Worm (Caenorhabditis elegans) whole organism, L4 larva: Measurements from ENCODE around the gene R05D3.8.
A peak's percentile ranks its signal among the peaks of the same experiment; 100 is the strongest.

Experiments used
- D1046.2 ChIP-seq: fragments of 200-800 bp; sonication (Bioruptor generic); IDR thresholded peaks from 2 replicates; pipeline ENCODE4 v1.3.6; 2022; ENCODE audit warnings: missing genetic modification characterization, missing compliant biosample characterization
- F26F4.8 ChIP-seq: fragments of 200-800 bp; sonication (Bioruptor generic); conservative IDR thresholded peaks from 2 replicates; pipeline ENCODE4 v1.3.6; 2022; ENCODE audit warnings: missing genetic modification characterization, missing compliant biosample characterization
- F44E2.7 ChIP-seq: fragments of 200-800 bp; sonication (Bioruptor generic); IDR thresholded peaks from 2 replicates; pipeline ENCODE4 v2.1.2; 2022; ENCODE audit warnings: missing genetic modification characterization, missing compliant biosample characterization
- T20F7.1 ChIP-seq: fragments of 200-800 bp; sonication (Bioruptor generic); optimal IDR thresholded peaks from 2 replicates; lab custom pipeline; 2018; ENCODE audit warnings: mild to moderate bottlenecking, missing genetic modification characterization, missing compliant biosample characterization
- T26A8.4 ChIP-seq: fragments of 200-800 bp; sonication (Bioruptor generic); IDR thresholded peaks from 2 replicates; pipeline ENCODE4 v1.3.6; 2022; ENCODE audit warnings: missing genetic modification characterization, missing compliant biosample characterization
- Y105C5A.15 ChIP-seq: fragments of 200-800 bp; sonication (Bioruptor generic); IDR thresholded peaks from 2 replicates; pipeline ENCODE4 v1.3.6; 2022; ENCODE audit warnings: missing genetic modification characterization, missing compliant biosample characterization
- Y48G9A.11 ChIP-seq: fragments of 200-800 bp; sonication (Bioruptor generic); IDR thresholded peaks from 2 replicates; pipeline ENCODE4 v1.3.6; 2022; ENCODE audit warnings: missing genetic modification reagents, missing genetic modification characterization, missing compliant biosample characterization
- aha-1 ChIP-seq: fragments of 150-350 bp; peaks from one replicate; lab custom pipeline; 2014; ENCODE audit warnings: missing biosample characterization, missing genetic modification characterization
- aly-2 ChIP-seq: sonication (generic microtip); optimal IDR thresholded peaks from 2 replicates; lab custom pipeline; 2018; ENCODE audit warnings: missing biosample characterization, missing genetic modification characterization
- ama-1 ChIP-seq: fragments of 150-350 bp; optimal IDR thresholded peaks from 2 replicates; lab custom pipeline; 2014; ENCODE audit warnings: inconsistent platforms, mixed read lengths
- arid-1 ChIP-seq: fragments of 200-800 bp; sonication (Bioruptor generic); conservative IDR thresholded peaks from 2 replicates; pipeline ENCODE4 v1.3.6; 2022; ENCODE audit warnings: missing genetic modification reagents, missing genetic modification characterization, missing compliant biosample characterization
- attf-4 ChIP-seq: sonication (generic microtip); optimal IDR thresholded peaks from 3 replicates; lab custom pipeline; 2017; ENCODE audit warnings: missing biosample characterization, missing genetic modification characterization
- ceh-32 ChIP-seq: sonication (generic microtip); optimal IDR thresholded peaks from 2 replicates; lab custom pipeline; 2016; ENCODE audit warnings: mild to moderate bottlenecking, missing genetic modification characterization, missing compliant biosample characterization; ENCODE audit not compliant: poor library complexity
- ceh-44 ChIP-seq: fragments of 200-800 bp; sonication (Bioruptor generic); IDR thresholded peaks from 2 replicates; pipeline ENCODE4 v1.3.6; 2022; ENCODE audit warnings: missing genetic modification reagents, missing genetic modification characterization, missing compliant biosample characterization
- ceh-62 ChIP-seq: sonication (generic microtip); optimal IDR thresholded peaks from 2 replicates; lab custom pipeline; 2017; ENCODE audit warnings: missing biosample characterization, missing genetic modification characterization
- cey-2 ChIP-seq: sonication (generic microtip); optimal IDR thresholded peaks from 3 replicates; lab custom pipeline; 2017; ENCODE audit warnings: missing genetic modification characterization, mild to moderate bottlenecking, missing compliant biosample characterization, antibody characterized with exemption, borderline replicate concordance; ENCODE audit not compliant: insufficient read depth
- daf-12 ChIP-seq: fragments of 150-350 bp; optimal IDR thresholded peaks from 2 replicates; lab custom pipeline; 2014; ENCODE audit warnings: missing biosample characterization, missing genetic modification reagents, missing genetic modification characterization
- daf-16 ChIP-seq, 3 experiments: sonication (generic microtip); optimal IDR thresholded peaks; 2 replicates each; lab custom pipeline; 2016 to 2017; ENCODE audit warnings: missing genetic modification characterization in 3 of 3, missing genetic modification reagents in 3 of 3, mild to moderate bottlenecking in 2 of 3, missing compliant biosample characterization in 2 of 3, missing biosample characterization in 1 of 3, moderate library complexity in 1 of 3
- daf-8 ChIP-seq: fragments of 200-800 bp; sonication (Bioruptor generic); IDR thresholded peaks from 2 replicates; pipeline ENCODE4 v1.3.6; 2022; ENCODE audit warnings: missing genetic modification characterization, missing compliant biosample characterization
- dmd-9 ChIP-seq: fragments of 200-800 bp; sonication (Bioruptor generic); IDR thresholded peaks from 2 replicates; pipeline ENCODE4 v1.3.6; 2022; ENCODE audit warnings: missing genetic modification reagents, missing genetic modification characterization, missing compliant biosample characterization
- duxl-1 ChIP-seq: sonication (generic microtip); optimal IDR thresholded peaks from 2 replicates; lab custom pipeline; 2016; ENCODE audit warnings: mild to moderate bottlenecking, missing genetic modification characterization, moderate library complexity, missing compliant biosample characterization; ENCODE audit not compliant: poor library complexity
- dve-1 ChIP-seq: sonication (generic microtip); optimal IDR thresholded peaks from 2 replicates; lab custom pipeline; 2017; ENCODE audit warnings: antibody characterized with exemption, mild to moderate bottlenecking, missing genetic modification characterization, missing compliant biosample characterization; ENCODE audit not compliant: insufficient read depth
- fos-1 ChIP-seq: fragments of 150-350 bp; optimal IDR thresholded peaks from 2 replicates; lab custom pipeline; 2014; ENCODE audit warnings: missing biosample characterization, missing genetic modification characterization
- hlh-30 ChIP-seq: sonication (generic microtip); optimal IDR thresholded peaks from 2 replicates; lab custom pipeline; 2017; ENCODE audit warnings: antibody characterized with exemption, mild to moderate bottlenecking, missing genetic modification characterization, missing compliant biosample characterization; ENCODE audit not compliant: insufficient read depth
- lim-7 ChIP-seq: fragments of 200-800 bp; sonication (Bioruptor generic); IDR thresholded peaks from 2 replicates; pipeline ENCODE4 v1.3.6; 2022; ENCODE audit warnings: missing genetic modification characterization, missing compliant biosample characterization
- lin-13 ChIP-seq: fragments of 150-350 bp; optimal IDR thresholded peaks from 2 replicates; lab custom pipeline; 2014; ENCODE audit warnings: missing biosample characterization, missing genetic modification reagents, missing genetic modification characterization
- lin-29 ChIP-seq: fragments of 200-800 bp; sonication (Bioruptor generic); IDR thresholded peaks from 2 replicates; pipeline ENCODE4 v1.3.6; 2022; ENCODE audit warnings: missing genetic modification reagents, missing genetic modification characterization, missing compliant biosample characterization
- lin-39 ChIP-seq: fragments of 150-350 bp; optimal IDR thresholded peaks from 2 replicates; lab custom pipeline; 2014; ENCODE audit warnings: missing biosample characterization, missing genetic modification reagents, missing genetic modification characterization
- lsy-2 ChIP-seq, 2 experiments: fragments of 150-350 bp in 1 of 2; sonication (generic microtip) in 1 of 2; optimal IDR thresholded peaks; 2 replicates each; lab custom pipeline; 2014 to 2017; ENCODE audit warnings: missing biosample characterization in 2 of 2, missing genetic modification characterization in 2 of 2
- mdt-29 ChIP-seq: fragments of 200-800 bp; sonication (Bioruptor generic); IDR thresholded peaks from 2 replicates; pipeline ENCODE4 v1.3.6; 2022; ENCODE audit warnings: missing genetic modification reagents, missing genetic modification characterization, missing compliant biosample characterization
- mes-2 ChIP-seq: sonication (generic microtip); optimal IDR thresholded peaks from 2 replicates; lab custom pipeline; 2016; ENCODE audit warnings: missing genotype, mild to moderate bottlenecking, missing genetic modification characterization, missing compliant biosample characterization; ENCODE audit not compliant: poor library complexity, severe bottlenecking
- mxl-2 ChIP-seq: fragments of 200-800 bp; sonication (Bioruptor generic); conservative IDR thresholded peaks from 2 replicates; pipeline ENCODE4 v1.3.6; 2022; ENCODE audit warnings: missing genetic modification reagents, missing genetic modification characterization, missing compliant biosample characterization
- mxl-3 ChIP-seq: fragments of 200-800 bp; sonication (Bioruptor generic); optimal IDR thresholded peaks from 2 replicates; lab custom pipeline; 2018; ENCODE audit warnings: mild to moderate bottlenecking, missing genetic modification characterization, missing compliant biosample characterization
- nhr-10 ChIP-seq: fragments of 150-350 bp; optimal IDR thresholded peaks from 2 replicates; lab custom pipeline; 2014; ENCODE audit warnings: missing biosample characterization, missing genetic modification characterization
- nhr-11 ChIP-seq: fragments of 150-350 bp; optimal IDR thresholded peaks from 2 replicates; lab custom pipeline; 2014; ENCODE audit warnings: missing biosample characterization, missing genetic modification characterization
- nhr-111 ChIP-seq: fragments of 200-800 bp; sonication (Bioruptor generic); optimal IDR thresholded peaks from 2 replicates; lab custom pipeline; 2018; ENCODE audit warnings: mild to moderate bottlenecking, missing genetic modification characterization, missing compliant biosample characterization
- nhr-28 ChIP-seq: fragments of 150-350 bp; optimal IDR thresholded peaks from 2 replicates; lab custom pipeline; 2014; ENCODE audit warnings: missing biosample characterization, missing genetic modification characterization
- nhr-6 ChIP-seq: fragments of 150-350 bp; optimal IDR thresholded peaks from 2 replicates; lab custom pipeline; 2014; ENCODE audit warnings: missing biosample characterization, missing genetic modification characterization
- nhr-76 ChIP-seq: fragments of 150-350 bp; optimal IDR thresholded peaks from 2 replicates; lab custom pipeline; 2014; ENCODE audit warnings: missing biosample characterization, missing genetic modification characterization
- pha-4 ChIP-seq, 2 experiments: fragments of 150-350 bp in 1 of 2; fragments of 200-800 bp in 1 of 2; sonication (Bioruptor generic) in 1 of 2; IDR thresholded peaks in 1 of 2; optimal IDR thresholded peaks in 1 of 2; 2 replicates each; pipeline versions ENCODE4 v1.3.6 to Lab custom; 2014 to 2022; ENCODE audit warnings: missing genetic modification characterization in 2 of 2, missing genetic modification reagents in 2 of 2, missing biosample characterization in 1 of 2, missing compliant biosample characterization in 1 of 2
- pqm-1 ChIP-seq: sonication (generic microtip); optimal IDR thresholded peaks from 2 replicates; lab custom pipeline; 2017; ENCODE audit warnings: missing biosample characterization, missing genetic modification characterization
- rbr-2 ChIP-seq: sonication (generic microtip); optimal IDR thresholded peaks from 2 replicates; lab custom pipeline; 2016; ENCODE audit warnings: missing genotype, missing genetic modification characterization, missing compliant biosample characterization
- sdz-12 ChIP-seq: fragments of 200-800 bp; sonication (Bioruptor generic); optimal IDR thresholded peaks from 2 replicates; lab custom pipeline; 2018; ENCODE audit warnings: mild to moderate bottlenecking, missing genetic modification characterization, missing compliant biosample characterization
- snpc-4 ChIP-seq: fragments of 150-350 bp; optimal IDR thresholded peaks from 2 replicates; lab custom pipeline; 2014; ENCODE audit warnings: missing biosample characterization, missing genetic modification characterization
- spr-1 ChIP-seq: sonication (generic microtip); optimal IDR thresholded peaks from 2 replicates; lab custom pipeline; 2016; ENCODE audit warnings: mild to moderate bottlenecking, missing genetic modification characterization, missing compliant biosample characterization
- unc-130 ChIP-seq: sonication (generic microtip); optimal IDR thresholded peaks from 2 replicates; lab custom pipeline; 2016; ENCODE audit warnings: missing genetic modification reagents, missing genetic modification characterization, missing compliant biosample characterization
- unc-62 ChIP-seq, 3 experiments: fragments of 150-350 bp in 1 of 3; sonication (generic microtip); optimal IDR thresholded peaks in 2 of 3; peaks in 1 of 3; 1 replicate in 1 of 3; 2 replicates in 2 of 3; lab custom pipeline; 2014 to 2017; ENCODE audit warnings: missing biosample characterization in 3 of 3, missing genetic modification characterization in 3 of 3, missing genetic modification reagents in 3 of 3, missing genotype in 1 of 3
- vab-7 ChIP-seq: fragments of 200-800 bp; sonication (Bioruptor generic); IDR thresholded peaks from 2 replicates; pipeline ENCODE4 v1.3.6; 2022; ENCODE audit warnings: missing genetic modification reagents, missing genetic modification characterization, missing compliant biosample characterization
- zag-1 ChIP-seq: fragments of 150-350 bp; optimal IDR thresholded peaks from 2 replicates; lab custom pipeline; 2014; ENCODE audit warnings: missing biosample characterization, missing genetic modification characterization
- zfp-2 ChIP-seq: sonication (generic microtip); optimal IDR thresholded peaks from 2 replicates; lab custom pipeline; 2016; ENCODE audit warnings: mild to moderate bottlenecking, missing genetic modification characterization, missing compliant biosample characterization
- ztf-7 ChIP-seq: fragments of 150-350 bp; optimal IDR thresholded peaks from 2 replicates; lab custom pipeline; 2014; ENCODE audit warnings: missing biosample characterization, missing genetic modification characterization

Gene R05D3.8

ce11 chrIII:8370846-8371257 lies 12.7 kb upstream of the R05D3.8 start (continued):
- TF ChIP-seq zfp-2 (tag; lab: Kevin White, UChicago) (no peak), fos-1 (tag; lab: Kevin White, UChicago) (no peak), daf-16 (GFP tag; optimal IDR thresholded peaks at IDR 0.05; lab: Kevin White, UChicago) (no peak), daf-16 (tag; optimal IDR thresholded peaks at IDR 0.05; lab: Kevin White, UChicago) (peak; percentile 80), lin-29 (GFP tag; lab: Robert Waterston, UW) (no peak), F26F4.8 (GFP tag; lab: Robert Waterston, UW) (no peak), lin-39 (no peak), mdt-29 (GFP tag; lab: Robert Waterston, UW) (no peak), spr-1 (no peak), nhr-10 (tag; lab: Kevin White, UChicago) (no peak), unc-62 (GFP tag; optimal IDR thresholded peaks at IDR 0.05 in 1 of 2; lab: Kevin White, UChicago) (no peak), unc-62 (tag; optimal IDR thresholded peaks at IDR 0.05; lab: Kevin White, UChicago) (no peak), daf-12 (tag; lab: Kevin White, UChicago) (no peak), aly-2 (no peak), sdz-12 (GFP tag; lab: Kevin White, UChicago) (no peak), pqm-1 (tag; lab: Kevin White, UChicago) (peak; percentile 14), aha-1 (tag; lab: Kevin White, UChicago) (no peak), attf-4 (tag; lab: Kevin White, UChicago) (no peak), arid-1 (GFP tag; lab: Robert Waterston, UW) (no peak), vab-7 (GFP tag; lab: Robert Waterston, UW) (no peak), Y105C5A.15 (GFP tag; lab: Robert Waterston, UW) (no peak), dve-1 (peak; percentile 72), nhr-28 (tag; lab: Kevin White, UChicago) (peak; percentile 53), Y48G9A.11 (GFP tag; lab: Robert Waterston, UW) (no peak), lin-13 (GFP tag; lab: Kevin White, UChicago) (no peak), nhr-111 (GFP tag; lab: Kevin White, UChicago) (no peak), nhr-11 (no peak), unc-130 (GFP tag; lab: Kevin White, UChicago) (no peak), pha-4 (GFP tag; IDR thresholded peaks at IDR 0.05; lab: Robert Waterston, UW) (no peak; the same call in 1 of the 2 replicates), pha-4 (tag; optimal IDR thresholded peaks at IDR 0.05; lab: Kevin White, UChicago) (no peak), lim-7 (GFP tag; lab: Robert Waterston, UW) (no peak), ceh-62 (tag; lab: Kevin White, UChicago) (no peak), T26A8.4 (GFP tag; lab: Robert Waterston, UW) (no peak), nhr-6 (peak; percentile 44), mxl-3 (GFP tag; lab: Kevin White, UChicago) (no peak), ztf-7 (tag; lab: Kevin White, UChicago) (no peak), T20F7.1 (GFP tag; lab: Kevin White, UChicago) (no peak), snpc-4 (tag; lab: Kevin White, UChicago) (no peak), cey-2 (tag; lab: Kevin White, UChicago) (no peak), mes-2 (tag; lab: Kevin White, UChicago) (peak; percentile 20), zag-1 (tag; lab: Kevin White, UChicago) (no peak), hlh-30 (tag; lab: Kevin White, UChicago) (peak; percentile 80), duxl-1 (tag; lab: Kevin White, UChicago) (no peak), ceh-32 (no peak), rbr-2 (tag; lab: Kevin White, UChicago) (no peak), lsy-2 (tag; optimal IDR thresholded peaks at IDR 0.05; lab: Kevin White, UChicago) (peak in 1 of 2 experiments; percentile 37), D1046.2 (GFP tag; lab: Robert Waterston, UW) (no peak), mxl-2 (GFP tag; lab: Robert Waterston, UW) (no peak), nhr-76 (no peak), ceh-44 (no peak), ama-1 (no peak), dmd-9 (GFP tag; lab: Robert Waterston, UW) (no peak), F44E2.7 (GFP tag; lab: Robert Waterston, UW) (no peak), daf-8 (GFP tag; lab: Robert Waterston, UW) (no peak)
